Fruit fly (Drosophila melanogaster): ENCODE data around the gene CG7202.

DNA sequence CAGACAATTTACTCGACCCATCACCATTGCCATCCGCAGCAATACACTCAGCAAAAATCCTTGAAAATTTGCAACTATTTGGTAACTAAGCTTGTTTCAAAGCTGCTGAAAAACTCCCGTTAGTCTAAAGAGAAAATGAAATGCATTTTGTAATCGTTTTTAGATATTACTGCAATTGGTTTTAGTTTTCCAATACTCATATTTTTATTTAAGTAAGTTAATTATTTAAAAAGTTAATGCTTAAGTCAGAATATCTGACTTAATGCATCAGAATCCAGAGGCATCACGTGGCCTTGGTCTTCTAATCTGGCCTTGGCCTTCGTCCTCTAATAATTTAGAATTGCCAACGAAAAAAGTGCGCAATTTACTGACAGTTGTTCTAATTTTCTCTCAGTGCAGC lies 29.7 kb downstream of the CG7202 start:
- TF ChIP-seq CG10348 (GFP tag; IDR thresholded peaks at IDR 0.05) = no peak
- no peak for TF ChIP-seq CG17806 (tag; optimal IDR thresholded peaks at IDR 0.05)
- TF ChIP-seq CG8301 (tag; optimal IDR thresholded peaks at IDR 0.05) = no peak
- no peak for TF ChIP-seq CG9948 (tag; optimal IDR thresholded peaks at IDR 0.05)
- peak; percentile 15 for TF ChIP-seq CG14655 (GFP tag; optimal IDR thresholded peaks at IDR 0.05)
- no peak for TF ChIP-seq CG4496 (GFP tag; IDR thresholded peaks at IDR 0.05)
- no peak for TF ChIP-seq rn (GFP tag; IDR thresholded peaks at IDR 0.05)
- no peak for TF ChIP-seq EcR (GFP tag; optimal IDR thresholded peaks at IDR 0.05)
- TF ChIP-seq fd96Ca (GFP tag; IDR thresholded peaks at IDR 0.05) = no peak

Data from whole organism, pupa.